Fruit fly (Drosophila melanogaster) whole organism, embryonic: ENCODE measurements around the gene sif.

Source experiments
- Adf1 ChIP-seq: fragments of 200-800 bp; sonication (Bioruptor generic); IDR thresholded peaks from 2 replicates; pipeline ENCODE4 v1.3.6; 2022; ENCODE audit warnings: missing biosample characterization, missing genetic modification characterization
- CG10209 ChIP-seq: fragments of 200-800 bp; sonication (Bioruptor generic); optimal IDR thresholded peaks from 3 replicates; lab custom pipeline; 2017; ENCODE audit warnings: missing biosample characterization, mild to moderate bottlenecking, missing genetic modification characterization, missing genetic modification reagents
- CG13123 ChIP-seq: fragments of 200-800 bp; sonication (Bioruptor generic); optimal IDR thresholded peaks from 2 replicates; lab custom pipeline; 2016; ENCODE audit warnings: missing biosample characterization, missing genetic modification characterization
- CG13894 ChIP-seq: fragments of 200-800 bp; sonication (Bioruptor generic); optimal IDR thresholded peaks from 3 replicates; lab custom pipeline; 2018; ENCODE audit warnings: missing biosample characterization, mild to moderate bottlenecking, missing genetic modification characterization, moderate library complexity
- CG14667 ChIP-seq: fragments of 200-800 bp; sonication (Bioruptor generic); IDR thresholded peaks from 2 replicates; pipeline ENCODE4 v1.3.6; 2022; ENCODE audit warnings: missing biosample characterization, missing genetic modification characterization
- CG14860 ChIP-seq: fragments of 200-800 bp; sonication (Bioruptor generic); IDR thresholded peaks from 3 replicates; pipeline ENCODE4 v1.3.6; 2022; ENCODE audit warnings: missing biosample characterization, missing genetic modification characterization; ENCODE audit not compliant: partially characterized antibody
- CG15601 ChIP-seq: fragments of 200-800 bp; sonication (Bioruptor generic); optimal IDR thresholded peaks from 3 replicates; lab custom pipeline; 2019; ENCODE audit warnings: missing biosample characterization, mild to moderate bottlenecking, missing genetic modification characterization, moderate library complexity
- CG1602 ChIP-seq: fragments of 200-800 bp; sonication (Bioruptor generic); optimal IDR thresholded peaks from 3 replicates; lab custom pipeline; 2016; ENCODE audit warnings: missing biosample characterization, missing genetic modification characterization
- CG17328 ChIP-seq: fragments of 200-800 bp; sonication (Bioruptor generic); IDR thresholded peaks from 2 replicates; pipeline ENCODE4 v1.3.6; 2022; ENCODE audit warnings: missing biosample characterization, missing genetic modification characterization
- CG30403 ChIP-seq: fragments of 200-800 bp; sonication (Bioruptor generic); optimal IDR thresholded peaks from 3 replicates; lab custom pipeline; 2016; ENCODE audit warnings: missing biosample characterization, missing genetic modification characterization
- CG3838 ChIP-seq: fragments of 200-800 bp; sonication (Bioruptor generic); optimal IDR thresholded peaks from 3 replicates; lab custom pipeline; 2016; ENCODE audit warnings: missing biosample characterization, missing genetic modification characterization
- CG42726 ChIP-seq: fragments of 200-800 bp; sonication (Bioruptor generic); IDR thresholded peaks from 2 replicates; pipeline ENCODE4 v1.3.6; 2022; ENCODE audit warnings: missing biosample characterization, missing genetic modification characterization; ENCODE audit not compliant: partially characterized antibody
- CG7556 ChIP-seq: fragments of 200-800 bp; sonication (Bioruptor generic); optimal IDR thresholded peaks from 2 replicates; lab custom pipeline; 2017; ENCODE audit warnings: missing biosample characterization, mild to moderate bottlenecking, missing genetic modification characterization
- CG7786 ChIP-seq: fragments of 200-800 bp; sonication (Bioruptor generic); optimal IDR thresholded peaks from 2 replicates; lab custom pipeline; 2016; ENCODE audit warnings: missing biosample characterization, missing genetic modification characterization
- CG7839 ChIP-seq: fragments of 200-800 bp; sonication (Bioruptor generic); optimal IDR thresholded peaks from 3 replicates; lab custom pipeline; 2018; ENCODE audit warnings: missing biosample characterization, mild to moderate bottlenecking, missing genetic modification characterization, moderate library complexity
- CG7928 ChIP-seq: fragments of 200-800 bp; sonication (Bioruptor generic); optimal IDR thresholded peaks from 2 replicates; lab custom pipeline; 2017; ENCODE audit warnings: missing biosample characterization, mild to moderate bottlenecking, missing genetic modification characterization
- CG8765 ChIP-seq: fragments of 200-800 bp; sonication (Bioruptor generic); IDR thresholded peaks from 2 replicates; pipeline ENCODE4 v1.3.6; 2022; ENCODE audit warnings: missing biosample characterization, missing genetic modification characterization
- CG8924 ChIP-seq: fragments of 200-800 bp; optimal IDR thresholded peaks from 3 replicates; lab custom pipeline; 2019; ENCODE audit warnings: missing biosample characterization, mild to moderate bottlenecking, missing genetic modification characterization, moderate library complexity
- CG9817 ChIP-seq: fragments of 200-800 bp; sonication (Bioruptor generic); optimal IDR thresholded peaks from 2 replicates; lab custom pipeline; 2018; ENCODE audit warnings: missing biosample characterization, mild to moderate bottlenecking, missing genetic modification characterization, moderate library complexity
- CG9932 ChIP-seq: fragments of 200-800 bp; sonication (Bioruptor generic); IDR thresholded peaks from 2 replicates; pipeline ENCODE4 v1.3.6; 2022; ENCODE audit warnings: missing biosample characterization, missing genetic modification characterization
- CTCF ChIP-seq: fragments of 200-800 bp; sonication (Bioruptor generic); optimal IDR thresholded peaks from 2 replicates; lab custom pipeline; 2017; ENCODE audit warnings: missing biosample characterization, mild to moderate bottlenecking, missing genetic modification characterization, moderate library complexity
- Dbx ChIP-seq: fragments of 200-800 bp; sonication (Bioruptor generic); IDR thresholded peaks from 3 replicates; pipeline ENCODE4 v1.3.6; 2022; ENCODE audit warnings: missing biosample characterization, missing genetic modification characterization
- Fer2 ChIP-seq: fragments of 200-800 bp; sonication (Bioruptor generic); optimal IDR thresholded peaks from 2 replicates; lab custom pipeline; 2018; ENCODE audit warnings: missing biosample characterization, mild to moderate bottlenecking, missing genetic modification characterization, moderate library complexity
- H2.0 ChIP-seq: fragments of 200-800 bp; sonication (Bioruptor generic); IDR thresholded peaks from 2 replicates; pipeline ENCODE4 v1.3.6; 2022; ENCODE audit warnings: missing biosample characterization, missing genetic modification characterization
- HLH3B ChIP-seq: fragments of 200-800 bp; sonication (Bioruptor generic); IDR thresholded peaks from 2 replicates; pipeline ENCODE4 v1.3.6; 2022; ENCODE audit warnings: missing biosample characterization, missing genetic modification characterization
- HmgZ ChIP-seq: fragments of 200-800 bp; sonication (Bioruptor generic); optimal IDR thresholded peaks from 2 replicates; lab custom pipeline; 2018; ENCODE audit warnings: missing biosample characterization, mild to moderate bottlenecking, missing genetic modification characterization
- Lim3 ChIP-seq: fragments of 200-800 bp; sonication (Bioruptor generic); IDR thresholded peaks from 2 replicates; pipeline ENCODE4 v1.3.6; 2022; ENCODE audit warnings: missing biosample characterization, missing genetic modification characterization
- MTF-1 ChIP-seq: fragments of 200-800 bp; sonication (Bioruptor generic); optimal IDR thresholded peaks from 2 replicates; lab custom pipeline; 2018; ENCODE audit warnings: missing biosample characterization, mild to moderate bottlenecking, missing genetic modification characterization, borderline replicate concordance
- Pdp1 ChIP-seq, 2 experiments: fragments of 200-800 bp; sonication (Bioruptor generic); optimal IDR thresholded peaks; 3 replicates each; lab custom pipeline; 2016; ENCODE audit warnings: missing biosample characterization in 2 of 2, missing genetic modification characterization in 2 of 2, mild to moderate bottlenecking in 1 of 2, moderate library complexity in 1 of 2
- Ptx1 ChIP-seq: fragments of 200-800 bp; sonication (Bioruptor generic); IDR thresholded peaks from 2 replicates; pipeline ENCODE4 v1.3.6; 2022; ENCODE audit warnings: missing biosample characterization, missing genetic modification characterization
- Taf1 ChIP-seq: fragments of 200-800 bp; sonication (Bioruptor generic); IDR thresholded peaks from 2 replicates; pipeline ENCODE4 v1.3.6; 2022; ENCODE audit warnings: missing biosample characterization, missing genetic modification characterization
- bcd ChIP-seq: fragments of 200-800 bp; sonication (Bioruptor generic); optimal IDR thresholded peaks from 2 replicates; lab custom pipeline; 2017; ENCODE audit warnings: missing biosample characterization, mild to moderate bottlenecking, missing genetic modification characterization
- crol ChIP-seq: fragments of 200-800 bp; sonication (Bioruptor generic); IDR thresholded peaks from 2 replicates; pipeline ENCODE4 v1.3.6; 2022; ENCODE audit warnings: missing biosample characterization, missing genetic modification characterization
- en ChIP-seq: fragments of 200-800 bp; sonication (Bioruptor generic); optimal IDR thresholded peaks from 2 replicates; lab custom pipeline; 2016; ENCODE audit warnings: missing biosample characterization, missing genetic modification characterization
- gfzf ChIP-seq: fragments of 200-800 bp; sonication (Bioruptor generic); optimal IDR thresholded peaks from 2 replicates; lab custom pipeline; 2016; ENCODE audit warnings: missing biosample characterization, mild to moderate bottlenecking, missing genetic modification characterization, moderate library complexity
- hbn ChIP-seq: fragments of 200-800 bp; sonication (Bioruptor generic); IDR thresholded peaks from 2 replicates; pipeline ENCODE4 v1.3.6; 2022; ENCODE audit warnings: missing biosample characterization, missing genetic modification characterization; ENCODE audit not compliant: partially characterized antibody
- her ChIP-seq: fragments of 200-800 bp; sonication (Bioruptor generic); optimal IDR thresholded peaks from 2 replicates; lab custom pipeline; 2016; ENCODE audit warnings: missing biosample characterization, missing genetic modification characterization
- jumu ChIP-seq: fragments of 200-800 bp; sonication (Bioruptor generic); optimal IDR thresholded peaks from 3 replicates; lab custom pipeline; 2016; ENCODE audit warnings: missing biosample characterization, missing genetic modification characterization
- lmd ChIP-seq: fragments of 200-800 bp; sonication (Bioruptor generic); IDR thresholded peaks from 2 replicates; pipeline ENCODE4 v1.3.6; 2022; ENCODE audit warnings: missing biosample characterization, missing genetic modification characterization
- nmo ChIP-seq: fragments of 200-800 bp; sonication (Bioruptor generic); optimal IDR thresholded peaks from 2 replicates; lab custom pipeline; 2018; ENCODE audit warnings: missing biosample characterization, mild to moderate bottlenecking, missing genetic modification characterization, moderate library complexity
- rib ChIP-seq: fragments of 200-800 bp; sonication (Bioruptor generic); IDR thresholded peaks from 2 replicates; pipeline ENCODE4 v1.3.6; 2022; ENCODE audit warnings: missing biosample characterization, missing genetic modification characterization
- sens ChIP-seq: fragments of 200-800 bp; sonication (Bioruptor generic); peaks from one replicate; lab custom pipeline; 2016; ENCODE audit warnings: missing biosample characterization, missing genetic modification characterization
- seq ChIP-seq: fragments of 200-800 bp; sonication (Bioruptor generic); IDR thresholded peaks from 2 replicates; pipeline ENCODE4 v1.3.6; 2022; ENCODE audit warnings: missing biosample characterization, missing genetic modification characterization
- slp2 ChIP-seq: fragments of 200-800 bp; sonication (Bioruptor generic); optimal IDR thresholded peaks from 2 replicates; lab custom pipeline; 2016; ENCODE audit warnings: missing biosample characterization, missing genetic modification characterization
- unc-4 ChIP-seq: fragments of 200-800 bp; sonication (Bioruptor generic); IDR thresholded peaks from 2 replicates; pipeline ENCODE4 v1.3.6; 2022; ENCODE audit warnings: missing biosample characterization, missing genetic modification characterization; ENCODE audit not compliant: partially characterized antibody
- vnd ChIP-seq: fragments of 200-800 bp; sonication (Bioruptor generic); IDR thresholded peaks from 3 replicates; pipeline ENCODE4 v1.3.6; 2022; ENCODE audit warnings: missing biosample characterization, missing genetic modification characterization; ENCODE audit not compliant: partially characterized antibody

Gene sif

dm6 chr3L:5630608-5631080 lies 27.1 kb upstream of the sif start, which contains the start of gene Blimp-1 (continued):
- TF ChIP-seq Dbx (GFP tag; lab: Robert Waterston, UW) (0 out of 3 replicates have a peak, but pooled peaks have one; percentile 16), Fer2 (tag; lab: Kevin White, UChicago) (no peak), CG17328 (GFP tag; lab: Robert Waterston, UW) (no peak), CG15601 (tag; lab: Kevin White, UChicago) (no peak)

dm6 chr3L:5631917-5632316 lies 25.8 kb upstream of the sif start:
- no peak for TF ChIP-seq CG10209 (GFP tag; lab: Kevin White, UChicago)
- no peak for TF ChIP-seq CG7556 (GFP tag; lab: Kevin White, UChicago)
- peak in 1 of 2 experiments; percentile 82 for TF ChIP-seq Pdp1 (GFP tag; optimal IDR thresholded peaks at IDR 0.05; lab: Kevin White, UChicago)

- TF ChIP-seq Lim3 (GFP tag; lab: Robert Waterston, UW): no peak
- TF ChIP-seq CG13894 (tag; lab: Kevin White, UChicago): no peak
- TF ChIP-seq en (GFP tag; lab: Kevin White, UChicago): no peak
- TF ChIP-seq CTCF: no peak
- no peak for TF ChIP-seq crol (GFP tag; lab: Robert Waterston, UW)
- no peak for TF ChIP-seq hbn
- TF ChIP-seq her: no peak
- no peak for TF ChIP-seq CG8765 (GFP tag; lab: Robert Waterston, UW)
- no peak for TF ChIP-seq Adf1 (GFP tag; lab: Robert Waterston, UW)
- TF ChIP-seq bcd: no peak
- TF ChIP-seq HLH3B: no peak
- no peak for TF ChIP-seq CG1602 (GFP tag; lab: Kevin White, UChicago)
- TF ChIP-seq CG14667 (GFP tag; lab: Robert Waterston, UW): no peak
- no peak for TF ChIP-seq unc-4 (GFP tag; lab: Robert Waterston, UW)
- no peak for TF ChIP-seq CG7786 (GFP tag; lab: Kevin White, UChicago)
- TF ChIP-seq gfzf (GFP tag; lab: Kevin White, UChicago): no peak
- no peak for TF ChIP-seq CG14860 (GFP tag; lab: Robert Waterston, UW)
- no peak for TF ChIP-seq CG30403 (GFP tag; lab: Kevin White, UChicago)
- TF ChIP-seq CG42726 (GFP tag; lab: Robert Waterston, UW): no peak
- TF ChIP-seq CG15601 (tag; lab: Kevin White, UChicago): no peak
- TF ChIP-seq sens (GFP tag; lab: Kevin White, UChicago): peak; percentile 88
- TF ChIP-seq lmd (GFP tag; lab: Robert Waterston, UW): no peak
- no peak for TF ChIP-seq H2.0
- no peak for TF ChIP-seq slp2 (GFP tag; lab: Kevin White, UChicago)
- TF ChIP-seq seq (GFP tag; lab: Robert Waterston, UW): no peak
- TF ChIP-seq CG13123 (GFP tag; lab: Kevin White, UChicago): no peak
- no peak for TF ChIP-seq jumu (GFP tag; lab: Kevin White, UChicago)
- no peak for TF ChIP-seq vnd (GFP tag; lab: Robert Waterston, UW)
- no peak for TF ChIP-seq CG7839
- no peak for TF ChIP-seq Taf1 (GFP tag; lab: Robert Waterston, UW)
- TF ChIP-seq HmgZ (tag; lab: Kevin White, UChicago): no peak
- no peak for TF ChIP-seq rib
- no peak for TF ChIP-seq CG8924 (tag; lab: Kevin White, UChicago)
- no peak for TF ChIP-seq CG3838
- no peak for TF ChIP-seq CG9932 (GFP tag; lab: Robert Waterston, UW)
- TF ChIP-seq MTF-1 (GFP tag; lab: Kevin White, UChicago): no peak
- no peak for TF ChIP-seq nmo (GFP tag; lab: Kevin White, UChicago)
- TF ChIP-seq CG9817 (tag; lab: Kevin White, UChicago): no peak
- no peak for TF ChIP-seq Ptx1 (GFP tag; lab: Robert Waterston, UW)
- no peak for TF ChIP-seq CG7928
Observed at dm6 chr3L:5633247-5634187, 24.2 kb upstream of the sif start.
